Fruit fly (Drosophila melanogaster): Measurements from ENCODE around the gene Ets96B.

Ets96B gene

DNA sequence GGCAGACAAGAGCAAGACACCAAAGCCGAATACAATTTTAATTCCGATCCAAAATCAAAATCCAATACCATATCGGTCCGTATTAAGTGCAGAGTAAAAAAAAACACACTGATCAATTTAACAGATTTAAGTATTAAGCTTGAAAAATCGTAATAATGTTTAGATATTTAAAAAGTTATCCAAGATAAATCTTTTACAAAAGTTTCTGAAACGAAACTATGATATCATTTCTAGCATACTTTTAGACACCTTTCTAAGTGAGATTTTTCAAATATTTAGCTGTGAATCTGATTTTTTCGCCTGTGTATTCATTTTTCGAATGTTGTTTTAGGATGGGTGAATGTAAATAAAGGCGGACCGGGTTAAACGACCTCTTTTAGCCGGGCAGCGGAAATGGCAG, 10.8 kb upstream of the Ets96B start (continued):
- TF ChIP-seq Sox102F (GFP tag; optimal IDR thresholded peaks at IDR 0.05) (peak; percentile 50), ham (GFP tag; IDR thresholded peaks at IDR 0.05) (no peak), dmrt99B (tag; optimal IDR thresholded peaks at IDR 0.05) (peak; percentile 12), Side (GFP tag; optimal IDR thresholded peaks at IDR 0.05) (no peak), tx (GFP tag; optimal IDR thresholded peaks at IDR 0.05) (no peak), Lpt (GFP tag; optimal IDR thresholded peaks at IDR 0.05) (no peak), CG30403 (GFP tag; optimal IDR thresholded peaks at IDR 0.05) (no peak), crc (GFP tag; optimal IDR thresholded peaks at IDR 0.05) (no peak), CG18262 (tag; optimal IDR thresholded peaks at IDR 0.05) (no peak), sens (GFP tag) (peak; percentile 33), gt (GFP tag; IDR thresholded peaks at IDR 0.05) (no peak), btn (GFP tag; optimal IDR thresholded peaks at IDR 0.05) (no peak)

DNA sequence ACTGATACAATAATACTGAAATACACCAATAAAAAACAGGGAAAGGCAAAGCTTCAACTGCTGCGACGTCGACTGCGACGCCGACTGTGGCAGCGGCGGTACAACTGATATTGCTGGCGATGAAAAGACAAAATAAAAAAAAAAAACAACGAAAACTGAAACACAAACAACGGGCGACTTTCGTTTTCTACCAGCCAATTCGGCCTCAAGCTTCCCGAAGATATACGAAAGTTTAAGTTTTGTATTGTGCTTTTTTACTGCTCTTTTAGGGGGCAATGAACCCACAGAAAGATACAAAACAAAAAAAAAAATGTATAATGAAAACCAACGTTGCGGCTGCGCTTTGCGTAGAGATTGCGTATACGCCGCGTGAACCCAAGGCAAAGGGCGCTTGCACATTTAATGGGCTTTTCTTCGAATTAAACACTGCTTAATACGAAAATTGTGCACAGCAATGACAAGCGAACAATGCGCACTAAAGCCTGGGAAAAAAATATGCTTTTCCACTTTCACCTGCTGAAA, 9.6 kb upstream of the Ets96B start:
- TF ChIP-seq Dip2 (GFP tag; IDR thresholded peaks at IDR 0.05), result no peak
- TF ChIP-seq sqz (GFP tag; optimal IDR thresholded peaks at IDR 0.05), result peak; percentile 43
- TF ChIP-seq oc (tag; optimal IDR thresholded peaks at IDR 0.05), result peak; percentile 23
- TF ChIP-seq CG7372 (GFP tag; IDR thresholded peaks at IDR 0.05), result peak; percentile 77
- TF ChIP-seq dimm (GFP tag; IDR thresholded peaks at IDR 0.05), result 0 out of 2 replicates have a peak, but pooled peaks have one; percentile 7
- TF ChIP-seq luna (GFP tag; optimal IDR thresholded peaks at IDR 0.05), result no peak
- peak; percentile 96 for TF ChIP-seq Blimp-1 (GFP tag; optimal IDR thresholded peaks at IDR 0.05)
- no peak for TF ChIP-seq schlank (tag; optimal IDR thresholded peaks at IDR 0.05)

DNA sequence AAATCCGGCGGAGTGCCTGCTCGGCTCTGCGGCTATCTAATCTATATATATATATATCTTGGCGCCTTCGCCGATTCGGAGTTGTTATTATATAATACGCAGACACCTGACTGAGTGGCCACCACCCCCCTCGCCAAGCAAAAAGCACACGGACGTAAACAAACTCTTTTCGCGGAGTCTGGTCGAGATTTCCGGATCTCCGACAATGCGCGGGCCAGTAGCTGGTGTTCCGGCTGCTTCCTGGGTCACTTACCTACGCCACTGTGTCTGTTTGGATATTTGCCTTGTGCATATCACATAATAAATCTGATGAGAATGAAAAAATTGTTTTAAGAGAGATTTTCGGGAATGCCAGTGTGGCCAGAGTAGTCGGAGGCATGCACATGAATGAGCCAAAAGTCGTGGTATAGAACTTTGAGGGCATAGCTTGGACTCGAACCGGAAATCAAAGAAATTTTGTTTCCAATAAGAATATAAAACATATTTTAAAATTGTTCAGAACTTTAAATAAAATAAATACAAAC, 750 bp upstream of the Ets96B start, which contains the start of gene CG5805:
Gene CG5805, minus strand, starts transcription at position 380 of the 524 bp plus-strand sequence.
- TF ChIP-seq CG8478 (optimal IDR thresholded peaks at IDR 0.05) (no peak), Sox102F (GFP tag; optimal IDR thresholded peaks at IDR 0.05) (peak; percentile 61), CG16815 (GFP tag; optimal IDR thresholded peaks at IDR 0.05) (peak; percentile 53), Hr51 (GFP tag; optimal IDR thresholded peaks at IDR 0.05) (peak; percentile 75 to 83), kay (GFP tag; optimal IDR thresholded peaks at IDR 0.05) (no peak), CG12071 (GFP tag; optimal IDR thresholded peaks at IDR 0.05) (peak; percentile 84), CG10543 (GFP tag; optimal IDR thresholded peaks at IDR 0.05) (peak; percentile 86), Med (GFP tag) (peak; percentile 98), dimm (GFP tag; IDR thresholded peaks at IDR 0.05) (peak; percentile 59), CG32772 (GFP tag; IDR thresholded peaks at IDR 0.05) (peak; percentile 78; the same call in 1 of the 2 replicates), cad (GFP tag; optimal IDR thresholded peaks at IDR 0.05) (no peak), CG7357 (GFP tag; IDR thresholded peaks at IDR 0.05) (peak; percentile 63; the same call in 2 of the 3 replicates), C15 (GFP tag; IDR thresholded peaks at IDR 0.05) (peak; percentile 78; the same call in 2 of the 3 replicates), Camta (GFP tag; optimal IDR thresholded peaks at IDR 0.05) (peak; percentile 77), gcm2 (GFP tag; optimal IDR thresholded peaks at IDR 0.05) (peak; percentile 61), CG2889 (GFP tag; IDR thresholded peaks at IDR 0.05) (peak; percentile 67), Ravus (GFP tag; IDR thresholded peaks at IDR 0.05) (no peak; the same call in 1 of the 2 replicates), CG30431 (GFP tag; optimal IDR thresholded peaks at IDR 0.05) (peak; percentile 75), bbx (GFP tag; IDR thresholded peaks at IDR 0.05; ENCODE audit: partially characterized antibody) (no peak), Fer2 (tag; optimal IDR thresholded peaks at IDR 0.05) (peak; percentile 80), Gsc (GFP tag; IDR thresholded peaks at IDR 0.05) (no peak), tup (GFP tag; optimal IDR thresholded peaks at IDR 0.05) (no peak), ssp (GFP tag; IDR thresholded peaks at IDR 0.05) (peak; percentile 52; the same call in 1 of the 2 replicates), CG14965 (GFP tag; optimal IDR thresholded peaks at IDR 0.05; ENCODE audit: borderline replicate concordance) (peak; percentile 8), CG11247 (GFP tag; IDR thresholded peaks at IDR 0.05) (peak; percentile 79), phol (tag; optimal IDR thresholded peaks at IDR 0.05) (peak; percentile 88), da (GFP tag; optimal IDR thresholded peaks at IDR 0.05) (peak; percentile 61), ranshi (GFP tag; IDR thresholded peaks at IDR 0.05) (peak; percentile 79), schlank (tag; optimal IDR thresholded peaks at IDR 0.05) (peak; percentile 62), slbo (GFP tag; IDR thresholded peaks at IDR 0.05) (peak; percentile 84), chif (GFP tag; optimal IDR thresholded peaks at IDR 0.05) (peak; percentile 67 to 79), Blimp-1 (GFP tag; optimal IDR thresholded peaks at IDR 0.05) (peak; percentile 53)
